Fruit fly (Drosophila melanogaster): Measurements from ENCODE around the gene CG31199.

DNA sequence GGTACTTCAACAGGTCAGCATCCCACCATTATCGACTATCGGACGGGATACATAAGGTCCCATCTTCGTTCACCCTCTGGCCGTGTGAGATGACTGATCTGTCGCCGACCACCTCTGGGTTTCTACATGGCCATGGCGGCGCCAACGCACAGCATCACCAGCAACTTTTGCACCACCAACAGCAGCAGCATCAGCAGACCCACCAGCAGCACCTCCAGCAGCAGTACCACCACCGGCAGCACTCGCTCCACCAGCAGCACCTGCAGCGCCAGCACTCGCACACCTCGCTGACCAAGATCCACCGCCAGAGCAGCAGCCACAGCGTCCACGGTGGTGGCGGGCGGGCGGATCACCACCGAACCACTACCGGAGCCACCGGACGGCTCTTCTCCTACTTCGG is 11.3 kb upstream of the CG31199 start:
- TF ChIP-seq usp (GFP tag; optimal IDR thresholded peaks at IDR 0.05) (no peak), CG8478 (optimal IDR thresholded peaks at IDR 0.05) (no peak), EcR (GFP tag; optimal IDR thresholded peaks at IDR 0.05) (no peak)

All from whole organism.